Fruit fly (Drosophila melanogaster) whole organism, embryonic: Measurements from ENCODE around the gene CG13309.

ENCODE experiments used
- Aef1 ChIP-seq: fragments of 200-800 bp; sonication (Bioruptor generic); IDR thresholded peaks from 3 replicates; pipeline ENCODE4 v1.3.6; 2022; ENCODE audit warnings: missing biosample characterization, missing genetic modification characterization
- Antp ChIP-seq: fragments of 200-800 bp; sonication (Bioruptor generic); optimal IDR thresholded peaks from 3 replicates; lab custom pipeline; 2016; ENCODE audit warnings: missing biosample characterization, missing genetic modification characterization
- B-H2 ChIP-seq: fragments of 200-800 bp; sonication (Bioruptor generic); optimal IDR thresholded peaks from 2 replicates; lab custom pipeline; 2018; ENCODE audit warnings: missing biosample characterization, mild to moderate bottlenecking, missing genetic modification characterization
- Blimp-1 ChIP-seq: fragments of 200-800 bp; sonication (Bioruptor generic); optimal IDR thresholded peaks from 3 replicates; lab custom pipeline; 2018; ENCODE audit warnings: missing biosample characterization, missing genetic modification characterization, mild to moderate bottlenecking, moderate library complexity, missing genetic modification reagents
- Bteb2 ChIP-seq: fragments of 200-800 bp; sonication (Bioruptor generic); optimal IDR thresholded peaks from 2 replicates; lab custom pipeline; 2016; ENCODE audit warnings: missing biosample characterization, missing genetic modification characterization
- CG11093 ChIP-seq: fragments of 200-800 bp; sonication (Bioruptor generic); IDR thresholded peaks from 3 replicates; pipeline ENCODE4 v1.3.6; 2022; ENCODE audit warnings: missing biosample characterization, missing genetic modification characterization
- CG11696 ChIP-seq: fragments of 200-800 bp; sonication (Bioruptor generic); IDR thresholded peaks from 2 replicates; pipeline ENCODE4 v1.3.6; 2022; ENCODE audit warnings: missing biosample characterization, missing genetic modification characterization
- CG11723 ChIP-seq: fragments of 200-800 bp; sonication (Bioruptor generic); optimal IDR thresholded peaks from 2 replicates; lab custom pipeline; 2017; ENCODE audit warnings: missing biosample characterization, mild to moderate bottlenecking, missing genetic modification characterization
- CG12769 ChIP-seq: fragments of 200-800 bp; sonication (Bioruptor generic); optimal IDR thresholded peaks from 2 replicates; lab custom pipeline; 2019; ENCODE audit warnings: missing biosample characterization, mild to moderate bottlenecking, missing genetic modification characterization, moderate library complexity
- CG14014 ChIP-seq: fragments of 200-800 bp; sonication (Bioruptor generic); IDR thresholded peaks from 2 replicates; pipeline ENCODE4 v1.3.6; 2022; ENCODE audit warnings: missing biosample characterization, missing genetic modification characterization
- CG14860 ChIP-seq: fragments of 200-800 bp; sonication (Bioruptor generic); IDR thresholded peaks from 3 replicates; pipeline ENCODE4 v1.3.6; 2022; ENCODE audit warnings: missing biosample characterization, missing genetic modification characterization; ENCODE audit not compliant: partially characterized antibody
- CG17328 ChIP-seq: fragments of 200-800 bp; sonication (Bioruptor generic); IDR thresholded peaks from 2 replicates; pipeline ENCODE4 v1.3.6; 2022; ENCODE audit warnings: missing biosample characterization, missing genetic modification characterization
- CG18599 ChIP-seq: fragments of 200-800 bp; sonication (Bioruptor generic); optimal IDR thresholded peaks from 3 replicates; lab custom pipeline; 2017; ENCODE audit warnings: missing biosample characterization, missing genetic modification characterization, mild to moderate bottlenecking, moderate library complexity, missing genetic modification reagents
- CG18764 ChIP-seq: fragments of 200-800 bp; sonication (Bioruptor generic); optimal IDR thresholded peaks from 3 replicates; lab custom pipeline; 2016; ENCODE audit warnings: missing biosample characterization, missing genetic modification characterization
- CG2202 ChIP-seq: fragments of 200-800 bp; sonication (Bioruptor generic); optimal IDR thresholded peaks from 2 replicates; lab custom pipeline; 2018; ENCODE audit warnings: missing biosample characterization, mild to moderate bottlenecking, missing genetic modification characterization
- CG31441 ChIP-seq: fragments of 200-800 bp; sonication (Bioruptor generic); IDR thresholded peaks from 2 replicates; pipeline ENCODE4 v1.3.6; 2022; ENCODE audit warnings: missing biosample characterization, missing genetic modification characterization
- CG4282 ChIP-seq: fragments of 200-800 bp; sonication (Bioruptor generic); optimal IDR thresholded peaks from 2 replicates; lab custom pipeline; 2016; ENCODE audit warnings: missing biosample characterization, missing genetic modification characterization
- CG4328 ChIP-seq: fragments of 200-800 bp; sonication (Bioruptor generic); optimal IDR thresholded peaks from 3 replicates; lab custom pipeline; 2017; ENCODE audit warnings: missing biosample characterization, missing genetic modification reagents, missing genetic modification characterization
- CG7928 ChIP-seq: fragments of 200-800 bp; sonication (Bioruptor generic); optimal IDR thresholded peaks from 2 replicates; lab custom pipeline; 2017; ENCODE audit warnings: missing biosample characterization, mild to moderate bottlenecking, missing genetic modification characterization
- CG8944 ChIP-seq: fragments of 200-800 bp; sonication (Bioruptor generic); optimal IDR thresholded peaks from 3 replicates; lab custom pipeline; 2016; ENCODE audit warnings: missing biosample characterization, missing genetic modification characterization
- CG9215 ChIP-seq: fragments of 200-800 bp; sonication (Bioruptor generic); IDR thresholded peaks from 2 replicates; pipeline ENCODE4 v1.3.6; 2022; ENCODE audit warnings: missing biosample characterization, missing genetic modification characterization
- CrebB ChIP-seq: fragments of 200-800 bp; sonication (Bioruptor generic); optimal IDR thresholded peaks from 3 replicates; lab custom pipeline; 2018; ENCODE audit warnings: missing biosample characterization, mild to moderate bottlenecking, missing genetic modification characterization
- E2f1 ChIP-seq: fragments of 200-800 bp; sonication (Bioruptor generic); IDR thresholded peaks from 2 replicates; pipeline ENCODE4 v1.3.6; 2022; ENCODE audit warnings: missing biosample characterization, missing genetic modification characterization
- ERR ChIP-seq: fragments of 200-800 bp; sonication (Bioruptor generic); optimal IDR thresholded peaks from 2 replicates; lab custom pipeline; 2016; ENCODE audit warnings: missing biosample characterization, missing genetic modification characterization
- GATAe ChIP-seq: fragments of 200-800 bp; sonication (Bioruptor generic); conservative IDR thresholded peaks from 2 replicates; pipeline ENCODE4 v1.3.6; 2022; ENCODE audit warnings: missing biosample characterization, missing genetic modification characterization
- HHEX ChIP-seq: fragments of 200-800 bp; sonication (Bioruptor generic); optimal IDR thresholded peaks from 3 replicates; lab custom pipeline; 2017; ENCODE audit warnings: missing biosample characterization, mild to moderate bottlenecking, missing genetic modification characterization, missing genetic modification reagents
- HLH4C ChIP-seq: fragments of 200-800 bp; sonication (Bioruptor generic); IDR thresholded peaks from 3 replicates; pipeline ENCODE4 v1.3.6; 2022; ENCODE audit warnings: missing biosample characterization, missing genetic modification characterization; ENCODE audit not compliant: partially characterized antibody
- Hr51 ChIP-seq, 2 experiments: fragments of 200-800 bp; sonication (Bioruptor generic); optimal IDR thresholded peaks; 2 replicates in 1 of 2; 3 replicates in 1 of 2; lab custom pipeline; 2016 to 2018; ENCODE audit warnings: missing biosample characterization in 2 of 2, missing genetic modification characterization in 2 of 2, mild to moderate bottlenecking in 1 of 2, moderate library complexity in 1 of 2
- Lim3 ChIP-seq: fragments of 200-800 bp; sonication (Bioruptor generic); IDR thresholded peaks from 2 replicates; pipeline ENCODE4 v1.3.6; 2022; ENCODE audit warnings: missing biosample characterization, missing genetic modification characterization
- NC2β ChIP-seq: fragments of 200-800 bp; sonication (Bioruptor generic); optimal IDR thresholded peaks from 2 replicates; lab custom pipeline; 2016; ENCODE audit warnings: missing biosample characterization, missing genetic modification characterization
- Ravus ChIP-seq: fragments of 200-800 bp; sonication (Bioruptor generic); IDR thresholded peaks from 2 replicates; pipeline ENCODE4 v1.3.6; 2022; ENCODE audit warnings: missing biosample characterization, missing genetic modification characterization
- Sox102F ChIP-seq: fragments of 200-800 bp; sonication (Bioruptor generic); optimal IDR thresholded peaks from 2 replicates; lab custom pipeline; 2018; ENCODE audit warnings: missing biosample characterization, mild to moderate bottlenecking, missing genetic modification characterization, moderate library complexity
- Spps ChIP-seq: fragments of 200-800 bp; sonication (Bioruptor generic); optimal IDR thresholded peaks from 2 replicates; lab custom pipeline; 2018; ENCODE audit warnings: missing biosample characterization, mild to moderate bottlenecking, missing genetic modification characterization
- TFAM ChIP-seq: fragments of 200-800 bp; sonication (Bioruptor generic); optimal IDR thresholded peaks from 2 replicates; lab custom pipeline; 2017; ENCODE audit warnings: missing biosample characterization, missing genetic modification characterization, inconsistent platforms
- Taf1 ChIP-seq: fragments of 200-800 bp; sonication (Bioruptor generic); IDR thresholded peaks from 2 replicates; pipeline ENCODE4 v1.3.6; 2022; ENCODE audit warnings: missing biosample characterization, missing genetic modification characterization
- Xbp1 ChIP-seq: fragments of 200-800 bp; sonication (Bioruptor generic); optimal IDR thresholded peaks from 3 replicates; lab custom pipeline; 2016; ENCODE audit warnings: missing biosample characterization, mild to moderate bottlenecking, missing genetic modification characterization
- chn ChIP-seq: fragments of 200-800 bp; sonication (Bioruptor generic); optimal IDR thresholded peaks from 2 replicates; lab custom pipeline; 2016; ENCODE audit warnings: missing biosample characterization, missing genetic modification characterization
- crol ChIP-seq: fragments of 200-800 bp; sonication (Bioruptor generic); IDR thresholded peaks from 2 replicates; pipeline ENCODE4 v1.3.6; 2022; ENCODE audit warnings: missing biosample characterization, missing genetic modification characterization
- dmrt99B ChIP-seq: fragments of 200-800 bp; sonication (Bioruptor generic); optimal IDR thresholded peaks from 2 replicates; lab custom pipeline; 2018; ENCODE audit warnings: missing biosample characterization, mild to moderate bottlenecking, missing genetic modification characterization, moderate library complexity
- ewg ChIP-seq: fragments of 200-800 bp; sonication (Bioruptor generic); optimal IDR thresholded peaks from 3 replicates; lab custom pipeline; 2017; ENCODE audit warnings: mild to moderate bottlenecking, missing biosample characterization, missing genetic modification reagents, missing genetic modification characterization
- gsb ChIP-seq: fragments of 200-800 bp; sonication (Bioruptor generic); IDR thresholded peaks from 2 replicates; pipeline ENCODE4 v1.3.6; 2022; ENCODE audit warnings: missing biosample characterization, missing genetic modification characterization
- inv ChIP-seq: fragments of 200-800 bp; sonication (Bioruptor generic); IDR thresholded peaks from 2 replicates; pipeline ENCODE4 v1.3.6; 2022; ENCODE audit warnings: missing biosample characterization, missing genetic modification characterization; ENCODE audit not compliant: partially characterized antibody
- klu ChIP-seq: fragments of 200-800 bp; sonication (Bioruptor generic); IDR thresholded peaks from 2 replicates; pipeline ENCODE4 v1.3.6; 2022; ENCODE audit warnings: missing biosample characterization, missing genetic modification characterization
- lov ChIP-seq, 2 experiments: fragments of 200-800 bp in 1 of 2; fragments of >200 bp in 1 of 2; sonication (Bioruptor generic) in 1 of 2; IDR thresholded peaks in 1 of 2; optimal IDR thresholded peaks in 1 of 2; 2 replicates in 1 of 2; 3 replicates in 1 of 2; pipeline versions ENCODE4 v1.3.6 to Lab custom; 2017 to 2022; ENCODE audit warnings: missing biosample characterization in 1 of 2, missing genetic modification characterization in 1 of 2
- ro ChIP-seq: fragments of 200-800 bp; sonication (Bioruptor generic); IDR thresholded peaks from 2 replicates; pipeline ENCODE4 v1.3.6; 2022; ENCODE audit warnings: missing biosample characterization, missing genetic modification characterization
- shn ChIP-seq: fragments of 200-800 bp; sonication (Bioruptor generic); optimal IDR thresholded peaks from 3 replicates; lab custom pipeline; 2016; ENCODE audit warnings: missing biosample characterization, missing genetic modification characterization
- sr ChIP-seq: fragments of 200-800 bp; sonication (Bioruptor generic); IDR thresholded peaks from 3 replicates; pipeline ENCODE4 v1.3.6; 2022; ENCODE audit warnings: missing biosample characterization, missing genetic modification characterization
- sug ChIP-seq: fragments of 200-800 bp; optimal IDR thresholded peaks from 2 replicates; lab custom pipeline; 2019; ENCODE audit warnings: missing biosample characterization, mild to moderate bottlenecking, missing genetic modification characterization, moderate library complexity
- tap ChIP-seq: fragments of 200-800 bp; optimal IDR thresholded peaks from 3 replicates; lab custom pipeline; 2019; ENCODE audit warnings: missing biosample characterization, mild to moderate bottlenecking, missing genetic modification characterization, moderate library complexity
- tgo ChIP-seq: fragments of 200-800 bp; sonication (Bioruptor generic); IDR thresholded peaks from 3 replicates; pipeline ENCODE4 v1.3.6; 2022; ENCODE audit warnings: missing biosample characterization, missing genetic modification characterization

The CG13309 gene

DNA sequence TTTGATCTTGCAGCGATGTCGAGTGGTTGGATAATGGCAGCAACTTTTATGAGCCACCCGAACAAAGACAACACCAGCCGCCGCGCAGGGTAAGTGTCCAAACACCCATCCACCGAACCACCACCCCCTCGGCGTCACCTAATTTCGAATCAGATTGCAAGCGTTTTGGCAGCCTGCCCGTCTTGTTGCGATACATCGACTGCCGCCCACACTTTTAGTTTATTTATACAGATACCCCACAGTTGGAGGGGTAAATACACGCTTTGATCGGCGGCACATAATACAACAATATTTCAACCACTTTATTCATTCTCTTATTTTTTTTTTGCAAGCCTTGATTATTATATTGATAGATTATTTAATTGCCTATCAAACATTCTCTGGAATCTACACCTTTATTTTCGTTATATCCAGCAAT is 47.1 kb upstream of the CG13309 start (continued):
- TF ChIP-seq Lim3 (GFP tag; lab: Robert Waterston, UW) (no peak), E2f1 (peak; percentile 32; the same call in 1 of the 2 replicates), CG11696 (GFP tag; lab: Robert Waterston, UW) (no peak), CG18599 (GFP tag; lab: Kevin White, UChicago) (peak; percentile 27), Antp (GFP tag; lab: Kevin White, UChicago) (no peak), Ravus (GFP tag; lab: Robert Waterston, UW) (no peak), dmrt99B (no peak), Aef1 (GFP tag; lab: Robert Waterston, UW) (peak; percentile 43; the same call in 2 of the 3 replicates), CG14014 (GFP tag; lab: Robert Waterston, UW) (peak; percentile 54; the same call in 1 of the 2 replicates), CG4328 (GFP tag; lab: Kevin White, UChicago) (no peak), Taf1 (GFP tag; lab: Robert Waterston, UW) (no peak), Xbp1 (GFP tag; lab: Kevin White, UChicago) (peak; percentile 52), CG18764 (GFP tag; lab: Kevin White, UChicago) (no peak), chn (peak; percentile 4), ERR (GFP tag; lab: Kevin White, UChicago) (no peak), CG9215 (GFP tag; lab: Robert Waterston, UW) (no peak), Spps (tag; lab: Kevin White, UChicago) (no peak), Bteb2 (GFP tag; lab: Kevin White, UChicago) (no peak), HLH4C (GFP tag; lab: Robert Waterston, UW) (0 out of 3 replicates have a peak, but pooled peaks have one; percentile 37), Hr51 (GFP tag; optimal IDR thresholded peaks at IDR 0.05; lab: Kevin White, UChicago) (peak in 1 of 2 experiments; percentile 66), CG17328 (GFP tag; lab: Robert Waterston, UW) (0 out of 2 replicates have a peak, but pooled peaks have one; percentile 46), GATAe (GFP tag; lab: Robert Waterston, UW) (no peak), sr (GFP tag; lab: Robert Waterston, UW) (peak; percentile 96), CG12769 (tag; lab: Kevin White, UChicago) (peak; percentile 68), inv (no peak), CG11723 (GFP tag; lab: Kevin White, UChicago) (no peak), Blimp-1 (GFP tag; lab: Kevin White, UChicago) (peak; percentile 32), tap (no peak), CG11093 (GFP tag; lab: Robert Waterston, UW) (no peak), gsb (GFP tag; lab: Robert Waterston, UW) (peak; percentile 54; the same call in 1 of the 2 replicates), TFAM (no peak), NC2β (GFP tag; lab: Kevin White, UChicago) (no peak), CG2202 (tag; lab: Kevin White, UChicago) (no peak), shn (peak; percentile 3), ro (GFP tag; lab: Robert Waterston, UW) (no peak), tgo (GFP tag; lab: Robert Waterston, UW) (peak; percentile 36; the same call in 1 of the 3 replicates), CG8944 (peak; percentile 28), HHEX (GFP tag; lab: Kevin White, UChicago) (no peak), CG4282 (GFP tag; lab: Kevin White, UChicago) (no peak), CG31441 (peak; percentile 55), CG14860 (GFP tag; lab: Robert Waterston, UW) (peak; percentile 57; the same call in 2 of the 3 replicates), crol (GFP tag; lab: Robert Waterston, UW) (peak; percentile 56), klu (GFP tag; lab: Robert Waterston, UW) (no peak), B-H2 (GFP tag; lab: Kevin White, UChicago) (no peak), CG7928 (GFP tag; lab: Kevin White, UChicago) (no peak), CrebB (tag; lab: Kevin White, UChicago) (no peak), sug (no peak), ewg (peak; percentile 33), Sox102F (GFP tag; lab: Kevin White, UChicago) (peak; percentile 60), lov (optimal IDR thresholded peaks at IDR 0.05; lab: Kevin White, UChicago) (no peak), lov (GFP tag; IDR thresholded peaks at IDR 0.05; lab: Robert Waterston, UW) (0 out of 3 replicates have a peak, but pooled peaks have one; percentile 66)
